Fruit fly (Drosophila melanogaster) Kc167 (cell line): Measurements from ENCODE around the gene CG7394.

ENCODE experiments used
- Myc ChIP-seq: fragments of >200 bp; optimal IDR thresholded peaks from 2 replicates; lab custom pipeline; 2017; ENCODE audit warnings: missing external identifiers
- Sin3A ChIP-seq: fragments of >200 bp; optimal IDR thresholded peaks from 2 replicates; lab custom pipeline; 2018; ENCODE audit warnings: missing external identifiers
- h ChIP-seq: fragments of >200 bp; optimal IDR thresholded peaks from 3 replicates; lab custom pipeline; 2018; ENCODE audit warnings: missing external identifiers
- insv ChIP-seq: fragments of >200 bp; optimal IDR thresholded peaks from 3 replicates; lab custom pipeline; 2018; ENCODE audit warnings: missing external identifiers
- psq ChIP-seq: fragments of >200 bp; optimal IDR thresholded peaks from 2 replicates; lab custom pipeline; 2017; ENCODE audit warnings: missing external identifiers
- ttk ChIP-seq: sonication (Bioruptor generic); optimal IDR thresholded peaks from 2 replicates; lab custom pipeline; 2017; ENCODE audit warnings: missing external identifiers

dm6 chr3L:11529707-11530106, 32.1 kb upstream of the CG7394 start:
- no peak for TF ChIP-seq psq
- TF ChIP-seq h (lab: Kevin White, UChicago), result no peak
- TF ChIP-seq Myc (lab: Kevin White, UChicago), result no peak
- no peak for TF ChIP-seq insv (lab: Kevin White, UChicago)
- no peak for TF ChIP-seq Sin3A (lab: Kevin White, UChicago)
- no peak for TF ChIP-seq ttk
